Fruit fly (Drosophila melanogaster): ENCODE results near the gene Fum4.

The Fum4 gene

DNA sequence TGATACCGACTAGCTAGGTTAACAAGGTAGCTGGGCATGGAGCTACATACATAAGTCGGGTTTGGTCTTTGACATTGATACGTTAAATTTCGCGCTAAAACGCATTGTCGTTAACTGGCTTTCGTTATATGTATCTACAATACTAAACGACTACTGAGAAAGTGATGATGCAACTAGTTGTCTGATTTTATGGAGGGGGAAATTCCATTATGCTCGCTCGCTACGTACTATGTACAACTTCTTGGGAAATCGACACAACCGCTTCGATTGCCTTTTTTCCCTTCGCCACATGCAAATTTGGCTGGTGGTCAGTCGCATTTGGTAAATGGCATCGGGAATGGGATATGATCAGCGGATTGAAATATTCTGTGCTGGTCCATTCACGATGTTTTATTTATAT lies 28.7 kb upstream of the Fum4 start:
- TF ChIP-seq CTCF (optimal IDR thresholded peaks at IDR 0.05) (no peak), CG8478 (optimal IDR thresholded peaks at IDR 0.05) (no peak)

DNA sequence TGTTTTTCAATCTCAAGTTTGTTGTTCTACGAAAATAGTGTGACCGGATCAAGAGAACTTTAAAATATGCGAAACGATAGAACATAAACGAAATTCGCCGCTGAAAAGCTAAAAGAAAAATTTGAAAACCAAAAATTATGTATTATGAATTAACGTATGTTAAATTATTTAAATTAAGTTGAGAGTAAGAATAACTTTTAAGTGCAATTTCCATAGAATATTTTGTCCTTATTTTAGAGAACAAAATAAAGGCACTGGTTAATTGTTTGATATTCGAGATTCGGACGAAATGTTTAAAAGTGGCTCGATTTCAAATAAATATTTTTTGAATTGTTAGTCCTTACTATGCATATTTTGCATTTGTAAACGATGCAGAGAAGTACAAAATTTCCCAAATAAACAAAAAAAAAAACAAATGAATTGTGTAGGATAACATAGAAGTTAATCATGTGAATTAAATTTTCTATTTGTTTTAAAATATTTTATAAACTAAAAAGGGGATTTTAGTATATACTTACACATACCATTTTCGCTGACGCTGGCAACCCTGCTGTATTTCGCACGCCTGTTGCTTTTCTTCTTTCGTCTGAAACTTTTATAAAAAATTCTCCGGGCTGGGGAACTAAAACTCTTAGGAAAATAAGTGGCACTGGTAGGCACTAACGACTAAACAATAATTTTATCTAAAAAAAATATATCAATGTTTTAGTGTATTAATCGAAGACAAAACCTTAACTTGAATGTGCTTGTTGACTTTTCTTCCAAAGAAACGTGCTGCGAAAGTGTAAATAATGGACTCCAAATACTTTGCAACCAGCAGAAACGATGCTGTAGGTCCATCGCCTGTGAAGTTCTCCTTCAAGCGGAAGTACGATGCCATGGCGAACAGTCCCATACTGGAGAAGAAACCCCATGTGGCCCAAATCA lies 19.6 kb upstream of the Fum4 start, which contains the start of the genes CG5727 and ath:
Gene CG5727 (minus strand): TSS at position 51 of the 927 bp plus-strand sequence.
Gene ath (plus strand): TSS at position 513 of the 927 bp plus-strand sequence.
- TF ChIP-seq CTCF (optimal IDR thresholded peaks at IDR 0.05) (no peak), CG8478 (optimal IDR thresholded peaks at IDR 0.05) (no peak)

DNA sequence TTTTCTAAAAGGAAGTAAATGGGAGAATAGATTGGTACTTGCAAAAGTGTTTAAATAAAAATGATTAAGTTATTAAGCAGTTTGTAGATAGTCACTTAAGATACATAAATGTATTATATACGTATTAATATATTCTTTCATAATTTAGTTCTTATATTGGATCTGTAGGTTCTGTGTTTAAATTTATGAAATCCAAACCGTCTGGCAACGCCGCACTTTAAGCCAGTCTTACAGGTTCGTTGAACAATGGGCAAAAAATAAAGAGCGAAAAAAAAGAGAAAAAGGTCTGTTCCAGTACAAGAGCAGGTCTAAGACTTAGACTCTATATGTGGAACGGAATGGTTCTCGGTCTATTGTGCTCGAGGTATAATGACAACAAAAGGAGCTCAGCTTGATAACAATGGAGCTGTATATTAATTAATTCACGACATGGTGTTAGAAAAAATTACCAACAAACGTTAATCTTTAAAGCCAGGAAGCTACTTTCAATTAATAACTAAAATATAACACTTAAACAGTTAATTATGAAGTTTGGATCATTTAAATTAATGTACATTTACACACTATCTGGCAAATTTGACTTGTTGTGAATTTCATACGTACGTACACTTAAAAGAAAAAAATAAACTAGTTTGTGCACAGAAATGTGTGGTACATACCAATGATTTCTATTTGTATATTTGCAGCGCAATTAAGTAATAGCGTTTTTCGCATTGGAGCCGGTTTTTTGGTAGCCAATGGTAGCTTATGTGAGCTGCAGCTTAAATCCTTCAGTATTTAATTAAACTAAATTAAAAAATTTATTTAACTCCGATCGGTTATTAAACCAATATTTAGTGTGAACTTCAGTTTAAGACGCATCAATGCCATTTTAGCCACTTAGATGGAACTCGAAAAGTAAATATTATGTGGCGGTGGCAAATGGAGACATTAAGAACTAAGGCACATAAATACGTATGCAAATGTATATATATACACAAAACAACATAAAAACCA lies 17.8 kb upstream of the Fum4 start, which contains the start of gene CG5731:
Gene CG5731 (minus strand): TSS at position 946 of the 996 bp plus-strand sequence.
- TF ChIP-seq CG8478 (optimal IDR thresholded peaks at IDR 0.05) (no peak), CTCF (optimal IDR thresholded peaks at IDR 0.05) (no peak)

DNA sequence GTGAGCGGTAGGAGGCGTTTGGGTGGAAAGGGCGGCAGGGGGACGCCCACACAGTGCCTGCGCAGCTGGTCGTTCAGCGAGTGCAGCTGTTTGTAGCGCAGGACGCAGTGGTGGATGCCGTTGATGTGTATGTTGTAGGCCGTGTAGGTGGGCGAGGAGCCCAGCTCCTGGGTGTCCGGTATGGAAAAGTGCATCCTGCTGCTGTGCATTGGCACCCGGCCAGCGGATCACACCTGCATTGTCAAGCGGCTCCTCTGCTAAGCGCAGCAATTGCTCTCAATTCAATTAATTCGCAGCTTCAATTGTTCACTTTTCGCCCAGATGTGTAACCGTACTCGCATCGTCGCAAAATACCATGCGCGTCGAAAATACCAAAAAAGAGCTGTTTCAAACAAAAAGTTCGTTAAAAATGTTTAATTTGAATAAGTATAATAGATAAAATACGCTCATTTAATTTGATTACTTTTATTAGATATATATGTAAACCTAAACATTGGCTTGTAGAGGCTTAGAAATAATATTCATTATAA lies 15.4 kb upstream of the Fum4 start, which contains the start of gene Snx17:
Gene Snx17 (minus strand): TSS at position 329 of the 530 bp plus-strand sequence.
- TF ChIP-seq CTCF (optimal IDR thresholded peaks at IDR 0.05) = no peak
- no peak for TF ChIP-seq CG8478 (optimal IDR thresholded peaks at IDR 0.05)

DNA sequence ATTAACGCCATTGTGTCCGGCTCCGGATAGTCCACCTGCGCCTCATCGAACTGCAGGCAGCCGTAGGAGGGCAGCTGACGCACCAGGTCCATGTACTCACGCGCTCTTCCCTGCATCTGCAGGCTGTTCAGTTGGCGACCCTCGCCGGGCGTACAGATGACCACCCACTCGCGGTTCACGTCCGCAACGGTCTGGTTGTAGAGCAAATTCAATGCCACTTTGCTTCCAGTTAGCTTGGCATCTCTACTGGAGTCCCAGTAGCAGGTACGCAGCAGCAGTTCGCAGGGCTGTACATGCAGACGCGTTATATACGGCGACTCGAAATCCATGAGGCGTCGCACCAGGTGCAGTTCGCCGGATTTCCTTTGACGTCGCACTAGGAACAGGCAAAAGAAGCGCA lies 14.6 kb upstream of the Fum4 start:
- TF ChIP-seq CG8478 (optimal IDR thresholded peaks at IDR 0.05) (no peak), CTCF (optimal IDR thresholded peaks at IDR 0.05) (no peak)

DNA sequence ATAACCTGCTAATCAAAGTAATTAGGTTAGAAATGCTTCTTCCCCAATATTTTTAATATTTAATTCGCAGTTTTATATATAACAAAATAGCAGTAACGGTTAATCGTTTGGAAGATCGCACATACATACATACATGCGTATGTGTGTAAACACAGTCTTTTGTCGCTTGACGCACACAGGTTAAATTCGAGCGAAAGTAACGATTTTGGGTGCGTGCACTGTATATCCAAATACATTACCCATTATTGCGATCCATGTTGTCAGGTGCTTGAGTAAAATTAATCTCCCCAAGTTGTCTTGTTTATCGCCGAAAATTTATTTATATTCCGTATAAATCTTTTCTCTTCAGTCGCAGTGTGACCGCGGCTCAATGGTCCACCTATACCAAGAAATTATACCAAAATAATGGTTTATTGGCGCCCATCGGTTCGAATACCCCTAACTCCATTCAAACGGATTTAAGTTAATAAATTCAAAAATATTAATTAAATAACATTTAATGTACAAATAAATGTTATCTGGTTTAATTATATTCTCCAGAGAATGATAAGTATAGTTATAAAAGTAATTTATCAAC lies 12.7 kb upstream of the Fum4 start, which contains the start of gene CG34159:
Gene CG34159 (minus strand): TSS at position 385 of the 577 bp plus-strand sequence.
- TF ChIP-seq CG8478 (optimal IDR thresholded peaks at IDR 0.05) (no peak), CTCF (optimal IDR thresholded peaks at IDR 0.05) (no peak)

DNA sequence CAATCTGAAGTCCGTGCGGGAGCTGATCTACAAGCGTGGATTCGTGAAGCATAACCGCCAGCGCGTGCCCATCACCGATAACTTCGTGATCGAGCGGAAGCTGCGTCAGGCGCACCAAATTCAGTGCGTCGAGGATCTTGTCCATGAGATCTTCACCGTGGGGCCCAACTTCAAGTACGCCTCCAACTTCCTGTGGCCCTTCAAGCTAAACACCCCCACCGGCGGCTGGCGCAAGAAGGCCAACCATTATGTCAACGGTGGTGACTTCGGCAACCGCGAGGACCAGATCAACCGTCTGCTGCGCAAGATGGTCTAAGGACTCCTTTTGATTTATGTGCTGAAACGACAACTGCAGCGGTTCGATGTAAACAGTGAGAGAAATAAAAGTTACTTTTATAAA lies 10.4 kb upstream of the Fum4 start:
- TF ChIP-seq CG8478 (optimal IDR thresholded peaks at IDR 0.05) (no peak), CTCF (optimal IDR thresholded peaks at IDR 0.05) (no peak)

DNA sequence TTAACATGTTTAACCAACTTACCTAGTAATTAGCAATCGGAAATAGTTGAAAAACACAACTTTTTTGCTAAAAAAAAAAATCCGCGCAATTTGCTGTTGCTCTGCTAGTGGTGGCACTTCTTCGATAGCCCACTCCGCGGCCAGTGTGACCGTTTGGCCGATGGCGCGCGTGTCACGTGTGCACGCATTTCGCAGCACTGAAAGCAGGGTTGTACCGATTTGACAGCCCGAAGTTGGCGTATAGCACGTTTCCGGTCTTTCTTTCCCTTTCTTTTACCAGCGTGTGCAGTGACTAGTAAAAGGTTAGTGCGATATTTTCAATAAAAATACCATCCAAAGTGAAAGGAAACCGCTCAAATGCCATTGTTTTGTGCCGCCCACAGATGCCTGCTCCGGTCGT lies 9.6 kb upstream of the Fum4 start, which contains the start of the genes Ripalpha and RpL7:
Gene Ripalpha (minus strand): TSS at position 128 of the 400 bp plus-strand sequence.
Gene RpL7 (plus strand): TSS at position 158 of the 400 bp plus-strand sequence.
- TF ChIP-seq CTCF (optimal IDR thresholded peaks at IDR 0.05) (peak; percentile 34 to 52), CG8478 (optimal IDR thresholded peaks at IDR 0.05) (no peak)

DNA sequence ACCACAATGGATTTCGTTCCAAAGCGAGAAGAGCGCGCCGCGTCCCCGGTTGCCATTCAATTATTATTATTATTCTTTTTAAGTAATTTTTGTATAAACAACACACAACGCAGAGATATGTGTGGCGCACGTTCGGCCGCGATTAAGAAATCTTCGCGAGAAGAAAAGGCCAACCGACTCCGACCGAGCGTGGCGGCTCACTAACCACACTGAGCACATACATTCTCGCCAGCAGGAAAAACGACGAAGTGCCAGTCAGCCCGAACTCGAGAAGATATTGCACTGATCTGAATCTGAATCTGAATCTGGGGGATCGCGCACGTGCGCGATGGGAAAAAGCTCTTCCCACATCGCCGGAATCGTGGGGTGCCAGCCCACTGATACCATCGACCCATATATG lies 7.6 kb upstream of the Fum4 start, which contains the start of gene Sur:
Gene Sur (minus strand): TSS at position 207 of the 400 bp plus-strand sequence.
- TF ChIP-seq CG8478 (optimal IDR thresholded peaks at IDR 0.05) = no peak
- TF ChIP-seq CTCF (optimal IDR thresholded peaks at IDR 0.05) = no peak

DNA sequence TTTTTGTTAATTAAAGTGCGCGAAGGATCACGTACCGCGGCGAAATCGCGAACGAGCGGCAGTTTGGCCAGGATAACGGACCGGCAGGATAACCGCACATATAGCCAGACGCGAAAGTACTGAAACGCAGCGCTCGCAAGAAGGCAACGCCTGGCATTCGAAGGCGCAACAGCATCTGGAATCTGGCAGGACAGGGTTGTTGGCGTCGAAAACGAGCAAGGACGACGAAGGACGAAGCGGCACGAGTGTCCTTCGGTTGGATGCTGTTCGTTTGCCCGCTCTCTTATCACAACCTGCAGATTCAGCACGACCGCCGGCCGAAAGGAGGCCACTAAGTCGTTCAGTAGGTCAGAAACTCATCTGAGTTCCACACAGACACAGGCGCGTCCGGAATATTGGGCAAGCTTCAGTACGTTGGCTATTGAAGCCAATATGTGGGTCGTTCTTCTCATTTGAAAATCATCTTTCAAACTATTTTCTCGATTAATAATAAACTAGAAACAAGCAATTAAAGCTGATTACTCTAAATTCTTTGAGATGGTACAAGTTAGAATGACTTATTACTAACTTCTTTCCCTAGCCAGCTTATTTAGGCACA lies 11.0 kb downstream of the Fum4 start, which contains the start of gene CG44153:
Gene CG44153 (minus strand): TSS at position 75 of the 598 bp plus-strand sequence.
- TF ChIP-seq CG8478 (optimal IDR thresholded peaks at IDR 0.05) = no peak
- TF ChIP-seq CTCF (optimal IDR thresholded peaks at IDR 0.05) = no peak

DNA sequence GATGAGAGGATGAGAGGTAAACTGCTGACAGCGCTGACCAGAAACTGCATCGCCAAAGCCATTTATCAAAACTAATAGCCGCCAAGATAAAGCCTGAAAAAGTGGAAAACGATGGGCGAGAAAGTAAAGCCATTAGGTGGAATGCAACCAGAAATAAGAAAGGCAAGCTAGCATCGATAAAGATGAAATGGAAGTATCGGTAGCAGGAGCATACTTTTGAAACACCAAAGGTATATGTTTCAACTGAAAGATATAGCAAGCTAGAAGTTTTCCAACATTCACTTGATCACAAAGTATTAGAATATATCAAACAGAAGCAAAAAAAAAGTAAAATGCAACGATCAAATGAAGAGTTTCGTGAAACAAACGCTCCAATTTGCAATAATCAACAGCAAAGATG lies 18.9 kb downstream of the Fum4 start, which contains the start of gene CG13137:
Gene CG13137 (plus strand): TSS at position 301 of the 400 bp plus-strand sequence.
- no peak for TF ChIP-seq CG8478 (optimal IDR thresholded peaks at IDR 0.05)
- TF ChIP-seq CTCF (optimal IDR thresholded peaks at IDR 0.05) = no peak

DNA sequence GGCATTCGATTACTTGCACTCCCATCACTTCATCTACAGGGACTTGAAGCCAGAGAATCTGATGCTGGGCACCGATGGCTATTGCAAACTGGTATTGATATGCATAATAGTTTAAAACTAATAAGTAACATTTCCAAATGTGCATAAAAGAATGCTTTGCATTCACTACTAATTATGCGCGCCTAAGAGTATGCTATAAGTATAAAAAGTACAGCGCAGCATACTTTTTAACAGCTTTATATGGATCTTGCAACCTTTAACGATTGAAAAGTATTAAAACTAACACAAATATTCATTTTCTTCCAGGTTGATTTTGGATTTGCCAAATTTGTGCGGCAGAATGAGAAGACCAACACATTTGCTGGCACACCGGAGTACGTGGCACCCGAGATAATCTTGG lies 36.9 kb downstream of the Fum4 start:
- no peak for TF ChIP-seq CG8478 (optimal IDR thresholded peaks at IDR 0.05)
- no peak for TF ChIP-seq CTCF (optimal IDR thresholded peaks at IDR 0.05)

DNA sequence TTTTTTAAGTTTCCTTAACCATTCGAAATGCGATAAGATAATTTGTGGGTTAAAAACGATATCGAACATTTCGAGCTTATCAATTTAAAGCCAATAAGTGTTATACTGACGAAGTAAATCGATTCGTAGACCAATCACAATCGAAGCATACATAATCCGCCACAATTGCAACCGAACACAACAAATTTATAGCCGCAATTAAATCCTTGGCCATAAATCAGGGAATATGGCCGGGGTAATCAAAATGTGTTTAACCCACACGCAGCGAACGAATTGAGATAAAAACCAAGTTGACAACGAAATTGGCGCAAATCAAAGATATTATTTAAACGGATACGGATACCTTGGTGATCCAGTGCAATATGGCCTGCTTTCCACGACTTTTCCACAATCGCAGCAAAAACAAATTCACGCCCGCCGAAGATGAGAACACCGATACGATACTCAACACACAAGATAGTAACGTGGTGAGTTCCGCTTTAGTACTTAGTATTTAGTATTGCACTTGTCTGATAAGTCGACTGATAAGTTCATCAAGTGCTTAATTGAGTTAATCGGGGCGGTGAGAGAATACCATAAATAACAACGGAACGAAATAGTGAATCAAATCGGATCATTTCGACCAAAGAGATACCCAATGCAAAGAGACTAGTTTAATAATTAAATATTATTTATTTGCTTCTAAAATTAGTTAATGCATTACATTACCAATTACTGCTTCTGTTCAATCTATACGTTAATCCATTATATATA lies 44.4 kb downstream of the Fum4 start:
- TF ChIP-seq CG8478 (optimal IDR thresholded peaks at IDR 0.05) (no peak), CTCF (optimal IDR thresholded peaks at IDR 0.05) (no peak)

Measured in S2 (cell line).